Worm (Caenorhabditis elegans) whole organism, mixed stage, embryonic: ENCODE measurements around the gene rps-13.

Experiments
- M03D4.4 ChIP-seq: sonication (generic microtip); optimal IDR thresholded peaks from 2 replicates; lab custom pipeline; 2017; ENCODE audit warnings: mild to moderate bottlenecking, missing genetic modification characterization, missing compliant biosample characterization
- bed-3 ChIP-seq: fragments of 200-800 bp; sonication (Bioruptor generic); optimal IDR thresholded peaks from 3 replicates; lab custom pipeline; 2018; ENCODE audit warnings: mild to moderate bottlenecking, missing genetic modification characterization, moderate library complexity, missing compliant biosample characterization
- blmp-1 ChIP-seq: fragments of 150-350 bp; optimal IDR thresholded peaks from 2 replicates; lab custom pipeline; 2014; ENCODE audit warnings: missing biosample characterization, missing genetic modification characterization
- ceh-39 ChIP-seq: fragments of 150-350 bp; optimal IDR thresholded peaks from 2 replicates; lab custom pipeline; 2014; ENCODE audit warnings: missing biosample characterization, missing genetic modification characterization
- ceh-43 ChIP-seq: fragments of 200-800 bp; sonication (Bioruptor generic); optimal IDR thresholded peaks from 2 replicates; lab custom pipeline; 2018; ENCODE audit warnings: mild to moderate bottlenecking, missing genetic modification characterization, moderate library complexity, missing compliant biosample characterization
- ceh-83 ChIP-seq: fragments of 200-800 bp; sonication (Bioruptor generic); optimal IDR thresholded peaks from 2 replicates; lab custom pipeline; 2018; ENCODE audit warnings: mild to moderate bottlenecking, missing genetic modification characterization, missing compliant biosample characterization
- ces-1 ChIP-seq: fragments of 150-350 bp; optimal IDR thresholded peaks from 2 replicates; lab custom pipeline; 2014; ENCODE audit warnings: missing biosample characterization, missing genetic modification reagents, missing genetic modification characterization
- cnd-1 ChIP-seq: fragments of 200-800 bp; sonication (Bioruptor generic); optimal IDR thresholded peaks from 2 replicates; lab custom pipeline; 2018; ENCODE audit warnings: mild to moderate bottlenecking, missing genetic modification characterization, missing compliant biosample characterization
- drap-1 ChIP-seq: fragments of 200-800 bp; sonication (Bioruptor generic); optimal IDR thresholded peaks from 3 replicates; lab custom pipeline; 2018; ENCODE audit warnings: mild to moderate bottlenecking, missing genetic modification characterization, missing compliant biosample characterization
- elt-1 ChIP-seq: sonication (generic microtip); optimal IDR thresholded peaks from 2 replicates; lab custom pipeline; 2017; ENCODE audit warnings: missing genetic modification characterization, mild to moderate bottlenecking, missing compliant biosample characterization, antibody characterized with exemption, moderate library complexity, borderline replicate concordance; ENCODE audit not compliant: insufficient read depth
- elt-3 ChIP-seq: fragments of 150-350 bp; optimal IDR thresholded peaks from 2 replicates; lab custom pipeline; 2014; ENCODE audit warnings: missing biosample characterization, missing genetic modification characterization
- flh-1 ChIP-seq: fragments of 200-800 bp; sonication (Bioruptor generic); optimal IDR thresholded peaks from 2 replicates; lab custom pipeline; 2018; ENCODE audit warnings: mild to moderate bottlenecking, missing genetic modification characterization, moderate library complexity, missing compliant biosample characterization
- ham-2 ChIP-seq: fragments of 200-800 bp; sonication (Bioruptor generic); optimal IDR thresholded peaks from 2 replicates; lab custom pipeline; 2018; ENCODE audit warnings: mild to moderate bottlenecking, missing genetic modification characterization, missing compliant biosample characterization
- hlh-1 ChIP-seq: fragments of 150-350 bp; optimal IDR thresholded peaks from 2 replicates; lab custom pipeline; 2014; ENCODE audit warnings: missing biosample characterization, missing genetic modification reagents, missing genetic modification characterization
- lin-13 ChIP-seq: fragments of 150-350 bp; optimal IDR thresholded peaks from 2 replicates; lab custom pipeline; 2014; ENCODE audit warnings: missing biosample characterization, missing genetic modification characterization
- lin-32 ChIP-seq: fragments of 200-800 bp; sonication (Bioruptor generic); optimal IDR thresholded peaks from 2 replicates; lab custom pipeline; 2018; ENCODE audit warnings: mild to moderate bottlenecking, missing genetic modification characterization, missing compliant biosample characterization
- lsy-2 ChIP-seq: fragments of 150-350 bp; optimal IDR thresholded peaks from 2 replicates; lab custom pipeline; 2014; ENCODE audit warnings: missing biosample characterization, missing genetic modification characterization
- mab-5 ChIP-seq: fragments of 150-350 bp; optimal IDR thresholded peaks from 2 replicates; lab custom pipeline; 2014; ENCODE audit warnings: missing biosample characterization, missing genetic modification characterization
- mep-1 ChIP-seq: fragments of 150-350 bp; optimal IDR thresholded peaks from 2 replicates; lab custom pipeline; 2017; ENCODE audit warnings: missing biosample characterization, missing genetic modification reagents, missing genetic modification characterization, inconsistent platforms
- mls-2 ChIP-seq: sonication (generic microtip); optimal IDR thresholded peaks from 2 replicates; lab custom pipeline; 2016; ENCODE audit warnings: mild to moderate bottlenecking, missing genetic modification characterization, moderate library complexity, missing compliant biosample characterization
- nhr-12 ChIP-seq: fragments of 150-350 bp; optimal IDR thresholded peaks from 2 replicates; lab custom pipeline; 2014; ENCODE audit warnings: missing biosample characterization, missing genetic modification characterization
- nhr-2 ChIP-seq: fragments of 150-350 bp; optimal IDR thresholded peaks from 2 replicates; lab custom pipeline; 2014; ENCODE audit warnings: missing biosample characterization, missing genetic modification characterization
- nhr-237 ChIP-seq: fragments of 150-350 bp; optimal IDR thresholded peaks from 2 replicates; lab custom pipeline; 2014; ENCODE audit warnings: missing biosample characterization, missing genetic modification characterization
- nhr-28 ChIP-seq: fragments of 150-350 bp; optimal IDR thresholded peaks from 2 replicates; lab custom pipeline; 2014; ENCODE audit warnings: missing biosample characterization, missing genetic modification characterization
- nhr-76 ChIP-seq: sonication (generic microtip); optimal IDR thresholded peaks from 2 replicates; lab custom pipeline; 2017; ENCODE audit warnings: missing biosample characterization, missing genetic modification characterization
- pha-4 ChIP-seq: fragments of 150-350 bp; optimal IDR thresholded peaks from 2 replicates; lab custom pipeline; 2018; ENCODE audit warnings: missing biosample characterization, missing genetic modification reagents, missing genetic modification characterization
- sem-2 ChIP-seq: fragments of 200-800 bp; sonication (Bioruptor generic); optimal IDR thresholded peaks from 2 replicates; lab custom pipeline; 2018; ENCODE audit warnings: mild to moderate bottlenecking, missing genetic modification characterization, missing compliant biosample characterization
- snpc-4 ChIP-seq: fragments of 150-350 bp; optimal IDR thresholded peaks from 2 replicates; lab custom pipeline; 2014; ENCODE audit warnings: missing biosample characterization, missing genetic modification characterization
- sptf-1 ChIP-seq: sonication (generic microtip); optimal IDR thresholded peaks from 2 replicates; lab custom pipeline; 2017; ENCODE audit warnings: mild to moderate bottlenecking, missing genetic modification characterization, moderate library complexity, missing compliant biosample characterization
- tbx-8 ChIP-seq: fragments of 200-800 bp; sonication (Bioruptor generic); optimal IDR thresholded peaks from 2 replicates; lab custom pipeline; 2018; ENCODE audit warnings: mild to moderate bottlenecking, missing genetic modification characterization, moderate library complexity, missing compliant biosample characterization
- unc-120 ChIP-seq: sonication (generic microtip); optimal IDR thresholded peaks from 2 replicates; lab custom pipeline; 2017; ENCODE audit warnings: missing genetic modification characterization, missing compliant biosample characterization; ENCODE audit not compliant: poor library complexity, severe bottlenecking
- unc-39 ChIP-seq: fragments of 150-350 bp; optimal IDR thresholded peaks from 2 replicates; lab custom pipeline; 2014; ENCODE audit warnings: missing biosample characterization, missing genetic modification characterization
- unc-62 ChIP-seq: fragments of 150-350 bp; optimal IDR thresholded peaks from 2 replicates; lab custom pipeline; 2014; ENCODE audit warnings: missing biosample characterization, missing genetic modification reagents, missing genetic modification characterization
- zip-8 ChIP-seq: fragments of 150-350 bp; optimal IDR thresholded peaks from 2 replicates; lab custom pipeline; 2014; ENCODE audit warnings: missing biosample characterization, missing genetic modification characterization
- ztf-11 ChIP-seq: fragments of 150-350 bp; optimal IDR thresholded peaks from 2 replicates; lab custom pipeline; 2014; ENCODE audit warnings: missing biosample characterization, missing genetic modification characterization

rps-13 gene

ce11 chrIII:6420995-6421404, 46.2 kb upstream of the rps-13 start:
- TF ChIP-seq ztf-11 (tag; lab: Kevin White, UChicago) (no peak), ceh-43 (GFP tag; lab: Kevin White, UChicago) (no peak), nhr-76 (tag; lab: Kevin White, UChicago) (no peak), M03D4.4 (no peak), snpc-4 (tag; lab: Kevin White, UChicago) (no peak), unc-120 (tag; lab: Kevin White, UChicago) (peak; percentile 45), ceh-39 (tag; lab: Kevin White, UChicago) (no peak), sptf-1 (no peak), elt-3 (no peak), cnd-1 (peak; percentile 61), bed-3 (GFP tag; lab: Kevin White, UChicago) (no peak), ceh-83 (GFP tag; lab: Kevin White, UChicago) (no peak), lin-13 (tag; lab: Kevin White, UChicago) (no peak), nhr-2 (tag; lab: Kevin White, UChicago) (no peak), unc-39 (tag; lab: Kevin White, UChicago) (no peak), flh-1 (no peak), elt-1 (tag; lab: Kevin White, UChicago) (peak; percentile 59), unc-62 (peak; percentile 17), ham-2 (peak; percentile 93), nhr-28 (tag; lab: Kevin White, UChicago) (no peak), lsy-2 (peak; percentile 37), drap-1 (no peak), lin-32 (GFP tag; lab: Kevin White, UChicago) (no peak), tbx-8 (GFP tag; lab: Kevin White, UChicago) (no peak), mab-5 (tag; lab: Kevin White, UChicago) (no peak), nhr-12 (no peak), ces-1 (GFP tag; lab: Kevin White, UChicago) (peak; percentile 75), zip-8 (tag; lab: Kevin White, UChicago) (no peak), nhr-237 (tag; lab: Kevin White, UChicago) (no peak), mep-1 (tag; lab: Kevin White, UChicago) (peak; percentile 18), blmp-1 (tag; lab: Kevin White, UChicago) (no peak), mls-2 (tag; lab: Kevin White, UChicago) (no peak), pha-4 (tag; lab: Kevin White, UChicago) (peak; percentile 82), sem-2 (GFP tag; lab: Kevin White, UChicago) (no peak), hlh-1 (tag; lab: Kevin White, UChicago) (peak; percentile 71)

DNA sequence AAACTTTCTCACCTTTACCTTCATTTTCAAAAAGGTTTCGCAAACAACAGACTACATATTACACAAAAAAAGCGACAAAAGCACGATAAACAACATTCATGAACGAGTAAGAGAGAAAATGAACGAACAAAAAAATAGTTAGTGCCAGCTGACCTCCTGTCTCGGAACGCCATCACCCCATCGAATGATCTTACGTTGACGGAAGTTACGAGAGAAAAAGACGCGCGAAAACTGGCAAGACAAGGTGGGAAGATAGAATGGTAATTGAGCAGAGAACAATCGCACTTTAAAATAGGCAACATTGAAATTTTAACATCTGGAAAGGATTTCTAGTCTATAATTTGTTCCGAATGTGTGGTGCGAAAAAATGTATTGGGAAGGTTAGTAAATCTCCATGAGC, 45.4 kb upstream of the rps-13 start:
- no peak for TF ChIP-seq unc-120 (tag; lab: Kevin White, UChicago)
- TF ChIP-seq hlh-1 (tag; lab: Kevin White, UChicago), result peak; percentile 10

DNA sequence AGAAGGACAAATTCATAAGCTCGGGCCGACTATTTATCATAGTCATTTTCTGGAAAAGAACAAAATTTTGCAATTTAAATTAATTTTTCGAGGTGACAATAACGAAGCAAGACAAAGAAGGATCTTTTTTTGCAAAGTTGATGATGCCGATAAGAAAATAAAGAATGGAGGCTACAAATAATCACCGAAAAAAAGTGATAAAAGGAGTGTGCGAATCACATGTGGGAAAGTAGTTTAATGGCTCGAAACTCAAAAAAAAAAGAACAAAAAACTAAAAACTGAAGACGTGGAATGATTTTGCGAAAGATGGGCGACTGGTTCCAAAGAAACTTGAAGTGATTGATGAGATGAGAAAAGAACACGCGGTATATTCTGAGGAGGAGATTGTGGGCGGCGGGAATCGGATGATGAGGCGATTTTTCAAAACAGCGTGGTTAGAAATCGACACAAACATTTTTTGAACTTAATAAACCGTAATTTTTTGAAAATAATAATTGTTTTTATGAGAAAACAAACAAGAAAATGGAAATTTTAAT, 44.7 kb upstream of the rps-13 start, which contains the start of gene atgl-1:
TSS of gene atgl-1 (minus strand) at position 51 of the 536 bp plus-strand sequence.
- TF ChIP-seq elt-1 (tag; lab: Kevin White, UChicago) (no peak), mab-5 (tag; lab: Kevin White, UChicago) (no peak), drap-1 (no peak), lin-32 (GFP tag; lab: Kevin White, UChicago) (no peak), snpc-4 (tag; lab: Kevin White, UChicago) (no peak), ham-2 (no peak), flh-1 (no peak), nhr-237 (tag; lab: Kevin White, UChicago) (no peak), elt-3 (no peak), sptf-1 (no peak), nhr-28 (tag; lab: Kevin White, UChicago) (no peak), ceh-83 (GFP tag; lab: Kevin White, UChicago) (no peak), pha-4 (tag; lab: Kevin White, UChicago) (no peak), unc-39 (tag; lab: Kevin White, UChicago) (no peak), nhr-76 (tag; lab: Kevin White, UChicago) (no peak), bed-3 (GFP tag; lab: Kevin White, UChicago) (no peak), nhr-12 (no peak)
